Worm (Caenorhabditis elegans) whole organism, young adult: ENCODE results near the gene W04H10.2.

Experiments used
- B0019.2 ChIP-seq: fragments of 200-800 bp; sonication (Bioruptor generic); conservative IDR thresholded peaks from 2 replicates; pipeline ENCODE4 v1.3.6; 2022; ENCODE audit warnings: missing genetic modification reagents, missing genetic modification characterization, missing compliant biosample characterization
- B0261.1 ChIP-seq: sonication (generic microtip); optimal IDR thresholded peaks from 2 replicates; lab custom pipeline; 2016; ENCODE audit warnings: mild to moderate bottlenecking, missing genetic modification characterization, moderate library complexity, missing compliant biosample characterization
- B0336.3 ChIP-seq: fragments of 200-800 bp; sonication (Bioruptor generic); IDR thresholded peaks from 2 replicates; pipeline ENCODE4 v1.3.6; 2022; ENCODE audit warnings: missing genetic modification characterization, missing compliant biosample characterization
- C17E4.6 ChIP-seq: fragments of 200-800 bp; sonication (Bioruptor generic); IDR thresholded peaks from 2 replicates; pipeline ENCODE4 v1.3.6; 2022; ENCODE audit warnings: missing genetic modification reagents, missing genetic modification characterization, missing compliant biosample characterization
- D2030.7 ChIP-seq: fragments of 200-800 bp; sonication (Bioruptor generic); IDR thresholded peaks from 2 replicates; pipeline ENCODE4 v1.3.6; 2022; ENCODE audit warnings: missing genetic modification reagents, missing genetic modification characterization, missing compliant biosample characterization
- F10E7.11 ChIP-seq: sonication (generic microtip); optimal IDR thresholded peaks from 2 replicates; lab custom pipeline; 2017; ENCODE audit warnings: mild to moderate bottlenecking, missing genetic modification characterization, moderate library complexity, missing compliant biosample characterization
- F33H1.4 ChIP-seq: fragments of 200-800 bp; sonication (Bioruptor generic); IDR thresholded peaks from 2 replicates; pipeline ENCODE4 v1.3.6; 2022; ENCODE audit warnings: missing genetic modification reagents, missing genetic modification characterization, missing compliant biosample characterization
- F37B4.10 ChIP-seq: fragments of 200-800 bp; sonication (Bioruptor generic); IDR thresholded peaks from 2 replicates; pipeline ENCODE4 v1.3.6; 2022; ENCODE audit warnings: missing genetic modification characterization, missing compliant biosample characterization
- F39B2.1 ChIP-seq: fragments of 200-800 bp; sonication (Bioruptor generic); IDR thresholded peaks from 2 replicates; pipeline ENCODE4 v1.3.6; 2022; ENCODE audit warnings: missing genetic modification reagents, missing genetic modification characterization, missing compliant biosample characterization
- F52B5.7 ChIP-seq: sonication (generic microtip); optimal IDR thresholded peaks from 2 replicates; lab custom pipeline; 2016; ENCODE audit warnings: mild to moderate bottlenecking, missing genetic modification characterization, missing compliant biosample characterization
- F57A8.1 ChIP-seq: fragments of 200-800 bp; sonication (Bioruptor generic); optimal IDR thresholded peaks from 2 replicates; lab custom pipeline; 2018; ENCODE audit warnings: mild to moderate bottlenecking, missing genetic modification characterization, moderate library complexity, missing compliant biosample characterization
- F57C9.4 ChIP-seq: sonication (generic microtip); optimal IDR thresholded peaks from 2 replicates; lab custom pipeline; 2017; ENCODE audit warnings: mild to moderate bottlenecking, missing genetic modification characterization, missing compliant biosample characterization
- K11D2.4 ChIP-seq: fragments of 200-800 bp; sonication (Bioruptor generic); IDR thresholded peaks from 2 replicates; pipeline ENCODE4 v1.3.6; 2022; ENCODE audit warnings: missing genetic modification reagents, missing genetic modification characterization, missing compliant biosample characterization
- T07F8.4 ChIP-seq: sonication (generic microtip); optimal IDR thresholded peaks from 2 replicates; lab custom pipeline; 2016; ENCODE audit warnings: mild to moderate bottlenecking, missing genetic modification characterization, moderate library complexity, missing compliant biosample characterization
- Y56A3A.18 ChIP-seq: fragments of 200-800 bp; sonication (Bioruptor generic); IDR thresholded peaks from 2 replicates; pipeline ENCODE4 v1.3.6; 2022; ENCODE audit warnings: missing genetic modification reagents, missing genetic modification characterization, missing compliant biosample characterization
- Y95B8A.8 ChIP-seq: fragments of 200-800 bp; sonication (Bioruptor generic); IDR thresholded peaks from 2 replicates; pipeline ENCODE4 v1.3.6; 2022; ENCODE audit warnings: missing genetic modification reagents, missing genetic modification characterization, missing compliant biosample characterization
- akir-1 ChIP-seq: fragments of 200-800 bp; sonication (Bioruptor generic); optimal IDR thresholded peaks from 2 replicates; lab custom pipeline; 2018; ENCODE audit warnings: mild to moderate bottlenecking, missing genetic modification characterization, moderate library complexity, missing compliant biosample characterization
- ama-1 ChIP-seq, 3 experiments: fragments of 150-350 bp in 1 of 3; sonication (generic microtip) in 2 of 3; optimal IDR thresholded peaks; 2 replicates each; lab custom pipeline; 2014 to 2018; ENCODE audit warnings: missing biosample characterization in 2 of 3, missing genetic modification characterization in 2 of 3, missing genetic modification reagents in 2 of 3
- aptf-3 ChIP-seq: fragments of 200-800 bp; sonication (Bioruptor generic); IDR thresholded peaks from 2 replicates; pipeline ENCODE4 v1.3.6; 2022; ENCODE audit warnings: missing genetic modification characterization, missing compliant biosample characterization
- cebp-1 ChIP-seq, 2 experiments: fragments of 200-800 bp in 1 of 2; sonication (Bioruptor generic) in 1 of 2; sonication (generic microtip) in 1 of 2; IDR thresholded peaks in 1 of 2; optimal IDR thresholded peaks in 1 of 2; 2 replicates each; pipeline versions ENCODE4 v1.3.6 to Lab custom; 2017 to 2022; ENCODE audit warnings: missing compliant biosample characterization in 2 of 2, missing genetic modification characterization in 2 of 2, mild to moderate bottlenecking in 1 of 2, missing genetic modification reagents in 1 of 2, moderate library complexity in 1 of 2
- ceh-27 ChIP-seq: fragments of 200-800 bp; sonication (Bioruptor generic); optimal IDR thresholded peaks from 2 replicates; lab custom pipeline; 2018; ENCODE audit warnings: mild to moderate bottlenecking, missing genetic modification characterization, moderate library complexity, missing compliant biosample characterization
- dox-1 ChIP-seq: fragments of 200-800 bp; sonication (Bioruptor generic); IDR thresholded peaks from 2 replicates; pipeline ENCODE4 v1.3.6; 2022; ENCODE audit warnings: missing genetic modification reagents, missing genetic modification characterization, missing compliant biosample characterization
- dpl-1 ChIP-seq: fragments of 150-350 bp; optimal IDR thresholded peaks from 2 replicates; lab custom pipeline; 2014; ENCODE audit warnings: missing biosample characterization, missing genetic modification reagents, missing genetic modification characterization
- efl-1 ChIP-seq: fragments of 150-350 bp; optimal IDR thresholded peaks from 2 replicates; lab custom pipeline; 2014; ENCODE audit warnings: missing biosample characterization, missing genetic modification reagents, missing genetic modification characterization
- egl-44 ChIP-seq: fragments of 200-800 bp; sonication (Bioruptor generic); IDR thresholded peaks from 2 replicates; pipeline ENCODE4 v1.3.6; 2022; ENCODE audit warnings: missing genetic modification reagents, missing genetic modification characterization, missing compliant biosample characterization
- egrh-3 ChIP-seq: fragments of 200-800 bp; sonication (Bioruptor generic); IDR thresholded peaks from 2 replicates; pipeline ENCODE4 v1.3.6; 2022; ENCODE audit warnings: missing genetic modification reagents, missing genetic modification characterization, missing compliant biosample characterization
- hlh-12 ChIP-seq: sonication (generic microtip); optimal IDR thresholded peaks from 2 replicates; lab custom pipeline; 2016; ENCODE audit warnings: missing genetic modification characterization, missing compliant biosample characterization
- hmg-1.2 ChIP-seq: fragments of 200-800 bp; sonication (Bioruptor generic); IDR thresholded peaks from 2 replicates; pipeline ENCODE4 v1.3.6; 2022; ENCODE audit warnings: missing genetic modification reagents, missing genetic modification characterization, missing compliant biosample characterization
- hsf-1 ChIP-seq: fragments of 200-800 bp; sonication (Bioruptor generic); IDR thresholded peaks from 2 replicates; pipeline ENCODE4 v1.3.6; 2022; ENCODE audit warnings: missing genetic modification reagents, missing genetic modification characterization, missing compliant biosample characterization
- lin-35 ChIP-seq, 3 experiments: fragments of 150-350 bp in 2 of 3; sonication (generic microtip) in 1 of 3; optimal IDR thresholded peaks; 2 replicates each; lab custom pipeline; 2014 to 2018; ENCODE audit warnings: missing biosample characterization in 3 of 3, missing genetic modification characterization in 3 of 3, missing genetic modification reagents in 3 of 3
- madf-3 ChIP-seq: fragments of 200-800 bp; sonication (Bioruptor generic); IDR thresholded peaks from 2 replicates; pipeline ENCODE4 v1.3.6; 2022; ENCODE audit warnings: missing genetic modification reagents, missing genetic modification characterization, missing compliant biosample characterization
- madf-6 ChIP-seq: fragments of 200-800 bp; sonication (Bioruptor generic); IDR thresholded peaks from 2 replicates; pipeline ENCODE4 v1.3.6; 2022; ENCODE audit warnings: missing genetic modification reagents, missing genetic modification characterization, missing compliant biosample characterization
- mel-28 ChIP-seq: sonication (generic microtip); optimal IDR thresholded peaks from 2 replicates; lab custom pipeline; 2016; ENCODE audit warnings: borderline replicate concordance, mild to moderate bottlenecking, missing genetic modification characterization, missing compliant biosample characterization
- nfyb-1 ChIP-seq: fragments of 200-800 bp; sonication (Bioruptor generic); IDR thresholded peaks from 2 replicates; pipeline ENCODE4 v1.3.6; 2022; ENCODE audit warnings: missing genetic modification reagents, missing genetic modification characterization, missing compliant biosample characterization
- nhr-27 ChIP-seq: fragments of 200-800 bp; sonication (Bioruptor generic); optimal IDR thresholded peaks from 2 replicates; lab custom pipeline; 2018; ENCODE audit warnings: mild to moderate bottlenecking, missing genetic modification characterization, moderate library complexity, missing compliant biosample characterization
- pbrm-1 ChIP-seq: fragments of 200-800 bp; sonication (Bioruptor generic); IDR thresholded peaks from 2 replicates; pipeline ENCODE4 v1.3.6; 2022; ENCODE audit warnings: missing genetic modification reagents, missing genetic modification characterization, missing compliant biosample characterization
- rcor-1 ChIP-seq: fragments of 200-800 bp; sonication (Bioruptor generic); IDR thresholded peaks from 2 replicates; pipeline ENCODE4 v1.3.6; 2022; ENCODE audit warnings: missing genetic modification reagents, missing genetic modification characterization, missing compliant biosample characterization
- sdz-38 ChIP-seq: sonication (generic microtip); optimal IDR thresholded peaks from 2 replicates; lab custom pipeline; 2016; ENCODE audit warnings: missing genotype, missing genetic modification characterization, missing compliant biosample characterization
- snpc-3.4 ChIP-seq: sonication (generic microtip); optimal IDR thresholded peaks from 2 replicates; lab custom pipeline; 2017; ENCODE audit warnings: missing genetic modification characterization, mild to moderate bottlenecking, missing compliant biosample characterization, antibody characterized with exemption, moderate library complexity, missing genotype, missing genetic modification reagents
- somi-1 ChIP-seq: fragments of 200-800 bp; sonication (Bioruptor generic); optimal IDR thresholded peaks from 2 replicates; lab custom pipeline; 2018; ENCODE audit warnings: mild to moderate bottlenecking, missing genetic modification characterization, missing compliant biosample characterization
- tlf-1 ChIP-seq: fragments of 200-800 bp; sonication (Bioruptor generic); optimal IDR thresholded peaks from 2 replicates; lab custom pipeline; 2018; ENCODE audit warnings: mild to moderate bottlenecking, missing genetic modification characterization, missing compliant biosample characterization
- unc-130 ChIP-seq: sonication (generic microtip); optimal IDR thresholded peaks from 2 replicates; lab custom pipeline; 2016; ENCODE audit warnings: missing genetic modification reagents, missing genetic modification characterization, missing compliant biosample characterization
- unc-62 ChIP-seq: fragments of 150-350 bp; optimal IDR thresholded peaks from 2 replicates; lab custom pipeline; 2014; ENCODE audit warnings: missing biosample characterization, missing genetic modification reagents, missing genetic modification characterization
- zim-3 ChIP-seq: sonication (generic microtip); optimal IDR thresholded peaks from 2 replicates; lab custom pipeline; 2017; ENCODE audit warnings: mild to moderate bottlenecking, missing genetic modification characterization, moderate library complexity, missing compliant biosample characterization
- ztf-18 ChIP-seq: sonication (generic microtip); optimal IDR thresholded peaks from 2 replicates; lab custom pipeline; 2016; ENCODE audit warnings: missing genotype, mild to moderate bottlenecking, missing genetic modification characterization, missing compliant biosample characterization
- ztf-22 ChIP-seq: fragments of 200-800 bp; sonication (Bioruptor generic); optimal IDR thresholded peaks from 2 replicates; lab custom pipeline; 2018; ENCODE audit warnings: mild to moderate bottlenecking, missing genetic modification characterization, moderate library complexity, missing compliant biosample characterization

Gene W04H10.2

DNA sequence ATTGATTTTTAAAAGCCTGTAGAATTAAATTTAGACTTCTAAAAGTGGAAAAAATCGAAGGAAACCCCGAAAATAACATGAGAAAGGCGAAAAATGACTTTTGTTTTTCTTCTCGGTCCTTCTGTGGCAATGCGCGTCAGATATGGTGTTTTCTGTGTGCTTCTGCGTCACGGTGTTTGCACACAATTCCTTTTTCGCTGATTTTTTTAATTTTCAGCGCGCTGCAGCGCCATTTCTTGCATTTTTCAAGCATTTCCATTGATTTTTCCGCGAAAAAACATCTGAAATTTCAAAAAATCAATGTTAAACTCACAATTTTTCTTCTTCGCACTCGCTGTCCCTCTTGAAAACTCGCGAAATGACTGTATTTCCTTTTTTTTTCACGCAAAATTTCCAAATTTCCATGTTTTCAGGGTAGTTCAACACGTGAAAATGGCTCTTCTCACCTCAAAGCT, 25.2 kb upstream of the W04H10.2 start, which contains the start of the genes cdc-37 and W08F4.3 (continued):
- TF ChIP-seq akir-1 (GFP tag; lab: Kevin White, UChicago) (no peak), mel-28 (tag; lab: Kevin White, UChicago) (no peak), efl-1 (GFP tag; lab: Kevin White, UChicago) (peak; percentile 90), pbrm-1 (0 out of 2 replicates have a peak, but pooled peaks have one; percentile 20), dox-1 (GFP tag; lab: Robert Waterston, UW) (peak; percentile 24; the same call in 1 of the 2 replicates), D2030.7 (GFP tag; lab: Robert Waterston, UW) (peak; percentile 72), madf-6 (GFP tag; lab: Robert Waterston, UW) (peak; percentile 87), B0261.1 (tag; lab: Kevin White, UChicago) (no peak), madf-3 (GFP tag; lab: Robert Waterston, UW) (0 out of 2 replicates have a peak, but pooled peaks have one; percentile 54), F57C9.4 (tag; lab: Kevin White, UChicago) (no peak), dpl-1 (peak; percentile 54), nfyb-1 (GFP tag; lab: Robert Waterston, UW) (no peak), F33H1.4 (GFP tag; lab: Robert Waterston, UW) (peak; percentile 60; the same call in 1 of the 2 replicates)
- TF ChIP-seq, all 124 proteins: peak for 20

DNA sequence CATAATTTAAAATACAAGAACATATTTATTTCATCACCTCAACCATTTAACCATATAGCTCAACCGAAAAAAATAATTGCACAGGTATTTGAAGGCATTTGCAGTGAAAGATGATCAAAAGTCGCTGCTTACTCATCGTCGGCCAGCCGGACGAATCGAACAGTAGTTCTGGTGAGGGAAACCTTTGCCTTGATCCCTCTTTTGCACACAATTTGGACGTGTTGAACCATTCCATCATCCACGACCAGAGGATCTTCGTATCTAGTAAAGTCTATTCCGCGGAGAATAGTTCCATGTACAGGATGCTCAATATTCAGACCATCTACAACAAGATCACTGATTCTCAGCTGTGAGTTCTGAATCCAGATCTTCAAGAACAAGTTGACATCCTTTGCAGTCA, 23.4 kb upstream of the W04H10.2 start:
- TF ChIP-seq zim-3 (no peak), rcor-1 (GFP tag; lab: Robert Waterston, UW) (no peak; the same call in 1 of the 2 replicates), T07F8.4 (no peak), pbrm-1 (no peak), F57A8.1 (GFP tag; lab: Kevin White, UChicago) (no peak), tlf-1 (GFP tag; lab: Kevin White, UChicago) (peak; percentile 42), unc-130 (GFP tag; lab: Kevin White, UChicago) (no peak), aptf-3 (GFP tag; lab: Robert Waterston, UW) (no peak), hmg-1.2 (GFP tag; lab: Robert Waterston, UW) (0 out of 2 replicates have a peak, but pooled peaks have one; percentile 20), Y95B8A.8 (GFP tag; lab: Robert Waterston, UW) (no peak), ceh-27 (GFP tag; lab: Kevin White, UChicago) (no peak), B0019.2 (no peak), cebp-1 (GFP tag; IDR thresholded peaks at IDR 0.05; lab: Robert Waterston, UW) (no peak), cebp-1 (tag; optimal IDR thresholded peaks at IDR 0.05; lab: Kevin White, UChicago) (no peak), egrh-3 (GFP tag; lab: Robert Waterston, UW) (no peak), dpl-1 (no peak), unc-62 (GFP tag; lab: Kevin White, UChicago) (no peak), F52B5.7 (tag; lab: Kevin White, UChicago) (peak; percentile 59), hsf-1 (GFP tag; lab: Robert Waterston, UW) (peak; percentile 45; the same call in 1 of the 2 replicates), akir-1 (GFP tag; lab: Kevin White, UChicago) (no peak), egl-44 (GFP tag; lab: Robert Waterston, UW) (no peak), C17E4.6 (GFP tag; lab: Robert Waterston, UW) (no peak), ztf-18 (tag; lab: Kevin White, UChicago) (no peak), F39B2.1 (GFP tag; lab: Robert Waterston, UW) (0 out of 2 replicates have a peak, but pooled peaks have one; percentile 57), F37B4.10 (GFP tag; lab: Robert Waterston, UW) (no peak), ama-1 (optimal IDR thresholded peaks at IDR 0.05; lab: Kevin White, UChicago) (no peak), ama-1 (GFP tag; optimal IDR thresholded peaks at IDR 0.05; lab: Kevin White, UChicago) (no peak), B0336.3 (GFP tag; lab: Robert Waterston, UW) (peak; percentile 63), nhr-27 (no peak), efl-1 (GFP tag; lab: Kevin White, UChicago) (no peak), snpc-3.4 (tag; lab: Kevin White, UChicago) (peak; percentile 25), hlh-12 (tag; lab: Kevin White, UChicago) (no peak), Y56A3A.18 (GFP tag; lab: Robert Waterston, UW) (0 out of 2 replicates have a peak, but pooled peaks have one; percentile 25), F10E7.11 (tag; lab: Kevin White, UChicago) (no peak), sdz-38 (tag; lab: Kevin White, UChicago) (no peak), ztf-22 (no peak), somi-1 (GFP tag; lab: Kevin White, UChicago) (no peak), K11D2.4 (GFP tag; lab: Robert Waterston, UW) (no peak), lin-35 (GFP tag; optimal IDR thresholded peaks at IDR 0.05; lab: Kevin White, UChicago) (no peak)
